Worm (Caenorhabditis elegans) whole organism, dauer: Measurements from ENCODE around the gene Y105C5A.1268.
"Not testable (repeated sequence)": the region's sequence is repeated elsewhere in the genome, so short reads cannot be mapped to it uniquely, and the experiment has no call there.

ENCODE experiments used
- unc-62 ChIP-seq: sonication (generic microtip); optimal IDR thresholded peaks from 2 replicates; lab custom pipeline; 2017; ENCODE audit warnings: missing biosample characterization, missing genetic modification reagents, missing genetic modification characterization

The Y105C5A.1268 gene

ce11 chrIV:15646418-15647220, at the start of gene Y105C5A.1268, which contains the start of gene Y105C5A.1272:
Gene Y105C5A.1268 (minus strand): TSS chrIV:15646468.
Gene Y105C5A.1272 (plus strand): TSS chrIV:15646992.
- not testable (repeated sequence) for TF ChIP-seq unc-62 (GFP tag; lab: Kevin White, UChicago)

- no peak for TF ChIP-seq unc-62 (GFP tag; lab: Kevin White, UChicago)
Observed at ce11 chrIV:15695274-15695673, 49.0 kb upstream of the Y105C5A.1268 start.

- no peak for TF ChIP-seq unc-62 (GFP tag; lab: Kevin White, UChicago)
Observed at ce11 chrIV:15693268-15693667, 47.0 kb upstream of the Y105C5A.1268 start.

ce11 chrIV:15691829-15692228, 45.6 kb upstream of the Y105C5A.1268 start:
- TF ChIP-seq unc-62 (GFP tag; lab: Kevin White, UChicago) = no peak

ce11 chrIV:15688524-15689479, 42.5 kb upstream of the Y105C5A.1268 start, which contains the start of gene Y105C5A.15:
Gene Y105C5A.15 (plus strand): TSS chrIV:15689201.
- no peak for TF ChIP-seq unc-62 (GFP tag; lab: Kevin White, UChicago)

- TF ChIP-seq unc-62 (GFP tag; lab: Kevin White, UChicago) = no peak
Observed at ce11 chrIV:15687825-15688224, 41.6 kb upstream of the Y105C5A.1268 start.

- no peak for TF ChIP-seq unc-62 (GFP tag; lab: Kevin White, UChicago)
Observed at ce11 chrIV:15686233-15686632, 40.0 kb upstream of the Y105C5A.1268 start.

ce11 chrIV:15684521-15684920, 38.3 kb upstream of the Y105C5A.1268 start:
- no peak for TF ChIP-seq unc-62 (GFP tag; lab: Kevin White, UChicago)

ce11 chrIV:15681445-15681844, 35.2 kb upstream of the Y105C5A.1268 start, which contains the start of gene Y105C5A.26:
Gene Y105C5A.26 (minus strand): TSS chrIV:15681545.
- TF ChIP-seq unc-62 (GFP tag; lab: Kevin White, UChicago) = not testable (repeated sequence)

ce11 chrIV:15672994-15673393, 26.7 kb upstream of the Y105C5A.1268 start:
- TF ChIP-seq unc-62 (GFP tag; lab: Kevin White, UChicago) = no peak

ce11 chrIV:15658444-15658843, 12.2 kb upstream of the Y105C5A.1268 start:
- TF ChIP-seq unc-62 (GFP tag; lab: Kevin White, UChicago) = no peak

- TF ChIP-seq unc-62 (GFP tag; lab: Kevin White, UChicago) = no peak
Observed at ce11 chrIV:15648245-15648644, 2.0 kb upstream of the Y105C5A.1268 start.

- TF ChIP-seq unc-62 (GFP tag; lab: Kevin White, UChicago) = not testable (repeated sequence)
Observed at ce11 chrIV:15641699-15642098, 4.6 kb downstream of the Y105C5A.1268 start, which contains the start of gene Y105C5A.12. Gene Y105C5A.12 (minus strand): TSS chrIV:15641799.

- no peak for TF ChIP-seq unc-62 (GFP tag; lab: Kevin White, UChicago)
Observed at ce11 chrIV:15640852-15641251, 5.4 kb downstream of the Y105C5A.1268 start, which contains the start of gene Y105C5A.13. Gene Y105C5A.13 (plus strand): TSS chrIV:15641231.

ce11 chrIV:15639223-15639622, 7.0 kb downstream of the Y105C5A.1268 start:
- no peak for TF ChIP-seq unc-62 (GFP tag; lab: Kevin White, UChicago)
